Worm (Caenorhabditis elegans) whole organism, L4 larva: ENCODE data around the gene scl-8.

Source experiments
- D1046.2 ChIP-seq: fragments of 200-800 bp; sonication (Bioruptor generic); IDR thresholded peaks from 2 replicates; pipeline ENCODE4 v1.3.6; 2022; ENCODE audit warnings: missing genetic modification characterization, missing compliant biosample characterization
- F10B5.3 ChIP-seq: sonication (generic microtip); optimal IDR thresholded peaks from 2 replicates; lab custom pipeline; 2016; ENCODE audit warnings: mild to moderate bottlenecking, missing genetic modification characterization, missing compliant biosample characterization
- F26F4.8 ChIP-seq: fragments of 200-800 bp; sonication (Bioruptor generic); conservative IDR thresholded peaks from 2 replicates; pipeline ENCODE4 v1.3.6; 2022; ENCODE audit warnings: missing genetic modification characterization, missing compliant biosample characterization
- R02D3.7 ChIP-seq: fragments of 150-350 bp; sonication (generic microtip); optimal IDR thresholded peaks from 3 replicates; lab custom pipeline; 2014; ENCODE audit warnings: missing biosample characterization, missing genetic modification characterization
- Y5F2A.4 ChIP-seq: fragments of 200-800 bp; sonication (Bioruptor generic); optimal IDR thresholded peaks from 2 replicates; lab custom pipeline; 2018; ENCODE audit warnings: mild to moderate bottlenecking, missing genetic modification characterization, missing compliant biosample characterization
- Y75B8A.6 ChIP-seq: fragments of 200-800 bp; sonication (Bioruptor generic); IDR thresholded peaks from 2 replicates; pipeline ENCODE4 v1.3.6; 2022; ENCODE audit warnings: missing genetic modification reagents, missing genetic modification characterization, missing compliant biosample characterization
- ZK546.5 ChIP-seq, 2 experiments: sonication (generic microtip); optimal IDR thresholded peaks; 2 replicates each; lab custom pipeline; 2017; ENCODE audit warnings: missing biosample characterization in 2 of 2, missing genetic modification characterization in 2 of 2
- ceh-20 ChIP-seq: fragments of 200-800 bp; sonication (Bioruptor generic); IDR thresholded peaks from 2 replicates; pipeline ENCODE4 v1.3.6; 2022; ENCODE audit warnings: missing genetic modification reagents, missing genetic modification characterization, missing compliant biosample characterization
- ceh-62 ChIP-seq: sonication (generic microtip); optimal IDR thresholded peaks from 2 replicates; lab custom pipeline; 2017; ENCODE audit warnings: missing biosample characterization, missing genetic modification characterization
- ces-1 ChIP-seq: fragments of 150-350 bp; sonication (generic microtip); optimal IDR thresholded peaks from 4 replicates; lab custom pipeline; 2014; ENCODE audit warnings: missing biosample characterization, missing genetic modification reagents, missing genetic modification characterization
- ctbp-1 ChIP-seq: fragments of 200-800 bp; sonication (Bioruptor generic); IDR thresholded peaks from 2 replicates; pipeline ENCODE4 v1.3.6; 2022; ENCODE audit warnings: missing genetic modification reagents, missing genetic modification characterization, missing compliant biosample characterization
- daf-19 ChIP-seq: fragments of 200-800 bp; sonication (Bioruptor generic); conservative IDR thresholded peaks from 2 replicates; pipeline ENCODE4 v1.3.6; 2022; ENCODE audit warnings: missing genetic modification characterization, missing compliant biosample characterization
- dpl-1 ChIP-seq: fragments of 150-350 bp; optimal IDR thresholded peaks from 2 replicates; lab custom pipeline; 2014; ENCODE audit warnings: missing biosample characterization, missing genetic modification reagents, missing genetic modification characterization
- gei-8 ChIP-seq: fragments of 200-800 bp; sonication (Bioruptor generic); optimal IDR thresholded peaks from 2 replicates; lab custom pipeline; 2018; ENCODE audit warnings: mild to moderate bottlenecking, missing genetic modification characterization, missing compliant biosample characterization
- hlh-30 ChIP-seq: sonication (generic microtip); optimal IDR thresholded peaks from 2 replicates; lab custom pipeline; 2017; ENCODE audit warnings: antibody characterized with exemption, mild to moderate bottlenecking, missing genetic modification characterization, missing compliant biosample characterization; ENCODE audit not compliant: insufficient read depth
- hmg-1.1 ChIP-seq: fragments of 200-800 bp; sonication (Bioruptor generic); IDR thresholded peaks from 2 replicates; pipeline ENCODE4 v1.3.6; 2022; ENCODE audit warnings: missing genetic modification reagents, missing genetic modification characterization, missing compliant biosample characterization
- lim-7 ChIP-seq: fragments of 200-800 bp; sonication (Bioruptor generic); IDR thresholded peaks from 2 replicates; pipeline ENCODE4 v1.3.6; 2022; ENCODE audit warnings: missing genetic modification characterization, missing compliant biosample characterization
- lin-1 ChIP-seq: fragments of 200-800 bp; sonication (Bioruptor generic); IDR thresholded peaks from 2 replicates; pipeline ENCODE4 v1.3.6; 2022; ENCODE audit warnings: missing genetic modification reagents, missing genetic modification characterization, missing compliant biosample characterization
- lin-15B ChIP-seq: fragments of 150-350 bp; sonication (generic microtip); optimal IDR thresholded peaks from 3 replicates; lab custom pipeline; 2014; ENCODE audit warnings: missing biosample characterization, missing genetic modification characterization
- lin-29 ChIP-seq: fragments of 200-800 bp; sonication (Bioruptor generic); IDR thresholded peaks from 2 replicates; pipeline ENCODE4 v1.3.6; 2022; ENCODE audit warnings: missing genetic modification reagents, missing genetic modification characterization, missing compliant biosample characterization
- lin-38 ChIP-seq: fragments of 200-800 bp; sonication (Bioruptor generic); IDR thresholded peaks from 2 replicates; pipeline ENCODE4 v1.3.6; 2022; ENCODE audit warnings: missing genetic modification reagents, missing genetic modification characterization, missing compliant biosample characterization
- lsy-2 ChIP-seq, 2 experiments: fragments of 150-350 bp in 1 of 2; sonication (generic microtip) in 1 of 2; optimal IDR thresholded peaks; 2 replicates each; lab custom pipeline; 2014 to 2017; ENCODE audit warnings: missing biosample characterization in 2 of 2, missing genetic modification characterization in 2 of 2
- madf-5 ChIP-seq, 2 experiments: fragments of 200-800 bp; sonication (Bioruptor generic); IDR thresholded peaks; 2 replicates each; pipeline ENCODE4 v1.3.6; 2022; ENCODE audit warnings: missing compliant biosample characterization in 2 of 2, missing genetic modification characterization in 2 of 2
- mdl-1 ChIP-seq, 2 experiments: fragments of 150-350 bp in 1 of 2; sonication (generic microtip) in 1 of 2; optimal IDR thresholded peaks; 2 replicates each; lab custom pipeline; 2014 to 2017; ENCODE audit warnings: missing biosample characterization in 2 of 2, missing genetic modification characterization in 2 of 2
- mep-1 ChIP-seq: fragments of 150-350 bp; sonication (generic microtip); optimal IDR thresholded peaks from 3 replicates; lab custom pipeline; 2014; ENCODE audit warnings: missing biosample characterization, missing genetic modification characterization
- mes-2 ChIP-seq: sonication (generic microtip); optimal IDR thresholded peaks from 2 replicates; lab custom pipeline; 2016; ENCODE audit warnings: missing genotype, mild to moderate bottlenecking, missing genetic modification characterization, missing compliant biosample characterization; ENCODE audit not compliant: poor library complexity, severe bottlenecking
- mxl-3 ChIP-seq: fragments of 200-800 bp; sonication (Bioruptor generic); optimal IDR thresholded peaks from 2 replicates; lab custom pipeline; 2018; ENCODE audit warnings: mild to moderate bottlenecking, missing genetic modification characterization, missing compliant biosample characterization
- nhr-11 ChIP-seq: fragments of 150-350 bp; optimal IDR thresholded peaks from 2 replicates; lab custom pipeline; 2014; ENCODE audit warnings: missing biosample characterization, missing genetic modification characterization
- nhr-237 ChIP-seq: sonication (generic microtip); optimal IDR thresholded peaks from 2 replicates; lab custom pipeline; 2017; ENCODE audit warnings: missing biosample characterization, missing genetic modification characterization
- nhr-28 ChIP-seq: fragments of 150-350 bp; optimal IDR thresholded peaks from 2 replicates; lab custom pipeline; 2014; ENCODE audit warnings: missing biosample characterization, missing genetic modification characterization
- nhr-6 ChIP-seq: fragments of 150-350 bp; optimal IDR thresholded peaks from 2 replicates; lab custom pipeline; 2014; ENCODE audit warnings: missing biosample characterization, missing genetic modification characterization
- pqm-1 ChIP-seq: sonication (generic microtip); optimal IDR thresholded peaks from 2 replicates; lab custom pipeline; 2017; ENCODE audit warnings: missing biosample characterization, missing genetic modification characterization
- rbr-2 ChIP-seq: sonication (generic microtip); optimal IDR thresholded peaks from 2 replicates; lab custom pipeline; 2016; ENCODE audit warnings: missing genotype, missing genetic modification characterization, missing compliant biosample characterization
- set-16 ChIP-seq: fragments of 200-800 bp; sonication (Bioruptor generic); IDR thresholded peaks from 2 replicates; pipeline ENCODE4 v1.3.6; 2022; ENCODE audit warnings: missing genetic modification reagents, missing genetic modification characterization, missing compliant biosample characterization
- snpc-4 ChIP-seq: fragments of 150-350 bp; optimal IDR thresholded peaks from 2 replicates; lab custom pipeline; 2014; ENCODE audit warnings: missing biosample characterization, missing genetic modification characterization
- spr-1 ChIP-seq: sonication (generic microtip); optimal IDR thresholded peaks from 2 replicates; lab custom pipeline; 2016; ENCODE audit warnings: mild to moderate bottlenecking, missing genetic modification characterization, missing compliant biosample characterization
- tra-1 ChIP-seq: fragments of 200-800 bp; sonication (Bioruptor generic); IDR thresholded peaks from 2 replicates; pipeline ENCODE4 v1.3.6; 2022; ENCODE audit warnings: missing genetic modification reagents, missing genetic modification characterization, missing compliant biosample characterization
- ztf-11 ChIP-seq: fragments of 150-350 bp; optimal IDR thresholded peaks from 2 replicates; lab custom pipeline; 2014; ENCODE audit warnings: missing biosample characterization, missing genetic modification characterization

Gene scl-8

ce11 chrIV:13098652-13099051, 27.1 kb downstream of the scl-8 start, which contains the start of the genes dli-1, tin-9.2 and exos-4.1 (continued):
- TF ChIP-seq hlh-30 (tag; lab: Kevin White, UChicago) (peak; percentile 46), lin-15B (tag; lab: Kevin White, UChicago) (no peak), mxl-3 (GFP tag; lab: Kevin White, UChicago) (no peak), Y75B8A.6 (GFP tag; lab: Robert Waterston, UW) (no peak), ztf-11 (no peak), D1046.2 (no peak), lsy-2 (tag; optimal IDR thresholded peaks at IDR 0.05; lab: Kevin White, UChicago) (peak in 1 of 2 experiments; percentile 89), ZK546.5 (tag; optimal IDR thresholded peaks at IDR 0.05; lab: Kevin White, UChicago) (no peak), nhr-6 (tag; lab: Kevin White, UChicago) (peak; percentile 42), ceh-62 (tag; lab: Kevin White, UChicago) (no peak), gei-8 (GFP tag; lab: Kevin White, UChicago) (no peak), nhr-11 (peak; percentile 7), rbr-2 (tag; lab: Kevin White, UChicago) (peak; percentile 68), R02D3.7 (tag; lab: Kevin White, UChicago) (no peak), F10B5.3 (no peak), mdl-1 (tag; optimal IDR thresholded peaks at IDR 0.05; lab: Kevin White, UChicago) (no peak), mes-2 (peak; percentile 80), ces-1 (GFP tag; lab: Kevin White, UChicago) (peak; percentile 3), snpc-4 (no peak), mep-1 (tag; lab: Kevin White, UChicago) (peak; percentile 69)

ce11 chrIV:13100415-13100814, 28.9 kb downstream of the scl-8 start, which contains the start of gene fask-1:
TSS of gene fask-1 (plus strand) at chrIV:13100715.
- TF ChIP-seq tra-1 (no peak), F26F4.8 (no peak), lin-1 (GFP tag; lab: Robert Waterston, UW) (no peak), lin-38 (GFP tag; lab: Robert Waterston, UW) (0 out of 2 replicates have a peak, but pooled peaks have one; percentile 39)

DNA sequence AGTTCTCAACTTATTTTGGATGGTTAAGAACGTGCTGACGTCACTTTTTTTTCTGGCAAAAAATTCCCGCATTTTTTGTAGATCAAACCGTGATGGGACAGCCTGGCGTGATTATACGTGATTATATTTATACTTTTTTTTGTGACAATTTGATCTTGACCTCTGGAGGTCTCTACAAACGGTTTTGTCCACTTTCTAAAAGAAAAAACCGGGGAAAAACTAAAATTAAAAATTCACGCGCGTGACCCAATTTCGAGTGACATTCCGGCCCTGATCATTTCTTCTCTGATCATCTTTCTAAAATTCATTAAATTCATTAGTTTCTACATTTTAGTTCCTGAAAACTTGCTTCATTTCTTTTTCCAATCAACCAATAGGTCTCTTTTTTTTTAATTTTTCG, 33.4 kb downstream of the scl-8 start, which contains the start of gene rde-11:
Gene rde-11 (plus strand): TSS at position 301 of the 400 bp plus-strand sequence.
- TF ChIP-seq F26F4.8 = no peak
- no peak for TF ChIP-seq mep-1 (tag; lab: Kevin White, UChicago)
- no peak for TF ChIP-seq ceh-20 (GFP tag; lab: Robert Waterston, UW)
- TF ChIP-seq ctbp-1 (GFP tag; lab: Robert Waterston, UW) = no peak
- TF ChIP-seq nhr-28 (tag; lab: Kevin White, UChicago) = no peak
- no peak for TF ChIP-seq pqm-1 (tag; lab: Kevin White, UChicago)
- no peak for TF ChIP-seq ZK546.5 (tag; optimal IDR thresholded peaks at IDR 0.05; lab: Kevin White, UChicago)
- no peak for TF ChIP-seq lin-29
- TF ChIP-seq, all 104 proteins: peak for 0

DNA sequence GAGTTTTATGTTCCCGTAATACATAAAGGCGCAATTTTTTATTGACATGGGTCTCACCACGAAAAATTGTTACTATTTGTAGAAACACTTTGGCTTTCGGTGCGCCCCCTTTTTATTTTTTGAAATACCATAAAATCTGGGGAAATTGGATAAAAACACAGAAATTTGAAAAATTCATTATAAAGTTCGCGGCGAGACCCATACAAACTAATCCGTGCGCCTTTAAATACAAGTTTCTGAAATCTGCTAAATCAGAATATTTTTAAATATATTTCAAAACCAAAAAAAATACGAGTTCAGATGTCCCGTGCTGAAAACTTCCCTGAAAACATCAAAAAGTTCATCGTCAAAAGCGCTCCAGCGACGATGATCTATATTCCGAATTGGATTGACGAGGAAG, 35.8 kb downstream of the scl-8 start, which contains the start of gene B0564.2:
Gene B0564.2 (plus strand): TSS at position 301 of the 400 bp plus-strand sequence.
- TF ChIP-seq daf-19 (GFP tag; lab: Robert Waterston, UW) (no peak), Y5F2A.4 (GFP tag; lab: Kevin White, UChicago) (no peak), spr-1 (no peak), nhr-237 (tag; lab: Kevin White, UChicago) (no peak), hmg-1.1 (GFP tag; lab: Robert Waterston, UW) (no peak), ZK546.5 (tag; optimal IDR thresholded peaks at IDR 0.05; lab: Kevin White, UChicago) (no peak), madf-5 (GFP tag; IDR thresholded peaks at IDR 0.05; lab: Robert Waterston, UW) (no peak), D1046.2 (no peak), pqm-1 (tag; lab: Kevin White, UChicago) (no peak), set-16 (GFP tag; lab: Robert Waterston, UW) (no peak), dpl-1 (GFP tag; lab: Kevin White, UChicago) (no peak), lim-7 (GFP tag; lab: Robert Waterston, UW) (no peak), tra-1 (no peak)
- TF ChIP-seq, all 104 proteins: peak for 0
